Worm (Caenorhabditis elegans) whole organism, mixed stage, embryonic: Measurements from ENCODE around the gene clec-167.

Experiments
- blmp-1 ChIP-seq: fragments of 150-350 bp; optimal IDR thresholded peaks from 2 replicates; lab custom pipeline; 2014; ENCODE audit warnings: missing biosample characterization, missing genetic modification characterization
- mls-2 ChIP-seq: sonication (generic microtip); optimal IDR thresholded peaks from 2 replicates; lab custom pipeline; 2016; ENCODE audit warnings: mild to moderate bottlenecking, missing genetic modification characterization, moderate library complexity, missing compliant biosample characterization
- sptf-1 ChIP-seq: sonication (generic microtip); optimal IDR thresholded peaks from 2 replicates; lab custom pipeline; 2017; ENCODE audit warnings: mild to moderate bottlenecking, missing genetic modification characterization, moderate library complexity, missing compliant biosample characterization
- tbx-8 ChIP-seq: fragments of 200-800 bp; sonication (Bioruptor generic); optimal IDR thresholded peaks from 2 replicates; lab custom pipeline; 2018; ENCODE audit warnings: mild to moderate bottlenecking, missing genetic modification characterization, moderate library complexity, missing compliant biosample characterization
- unc-120 ChIP-seq: sonication (generic microtip); optimal IDR thresholded peaks from 2 replicates; lab custom pipeline; 2017; ENCODE audit warnings: missing genetic modification characterization, missing compliant biosample characterization; ENCODE audit not compliant: poor library complexity, severe bottlenecking
- unc-62 ChIP-seq: fragments of 150-350 bp; optimal IDR thresholded peaks from 2 replicates; lab custom pipeline; 2014; ENCODE audit warnings: missing biosample characterization, missing genetic modification reagents, missing genetic modification characterization

ce11 chrIV:1260474-1260873, 4.9 kb upstream of the clec-167 start:
- TF ChIP-seq unc-120 (no peak), blmp-1 (no peak), tbx-8 (no peak), sptf-1 (no peak), unc-62 (no peak), mls-2 (tag; lab: Kevin White, UChicago) (no peak)
